Worm (Caenorhabditis elegans): ENCODE results near the gene srj-22.

Gene srj-22

DNA sequence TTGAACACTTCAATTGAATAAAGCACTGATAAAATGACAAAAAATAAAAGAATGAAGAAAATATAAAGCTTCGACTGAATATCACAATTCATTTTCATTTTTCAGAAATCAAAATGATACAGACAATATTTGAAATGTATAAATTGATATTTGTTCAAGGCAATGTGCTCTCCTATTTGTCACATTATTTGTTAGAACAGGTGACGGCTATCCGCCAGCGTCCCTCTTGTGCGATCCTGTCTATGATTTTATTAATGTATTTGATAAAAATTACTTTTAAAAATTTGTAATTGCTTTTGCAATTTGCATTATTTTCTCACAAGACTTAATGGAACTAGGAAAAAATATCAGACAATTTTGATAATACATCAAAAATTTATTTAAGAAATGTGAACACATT lies 10.5 kb upstream of the srj-22 start, which contains the start of gene F28H7.7:
Gene F28H7.7 (minus strand): TSS at position 101 of the 400 bp plus-strand sequence.
- TF ChIP-seq W03F9.2 (tag; optimal IDR thresholded peaks at IDR 0.05) (no peak), dao-5 (tag; optimal IDR thresholded peaks at IDR 0.05) (no peak), him-1 (tag; optimal IDR thresholded peaks at IDR 0.05) (no peak)

ce11 chrV:10750630-10751029 lies 7.1 kb upstream of the srj-22 start, which contains the start of gene F28H7.3:
Gene F28H7.3 (minus strand): TSS chrV:10750788.
- TF ChIP-seq him-1 (tag; optimal IDR thresholded peaks at IDR 0.05) (no peak), dao-5 (tag; optimal IDR thresholded peaks at IDR 0.05) (no peak), W03F9.2 (tag; optimal IDR thresholded peaks at IDR 0.05) (no peak)

- no peak for TF ChIP-seq W03F9.2 (tag; optimal IDR thresholded peaks at IDR 0.05)
- no peak for TF ChIP-seq dao-5 (tag; optimal IDR thresholded peaks at IDR 0.05)
- no peak for TF ChIP-seq him-1 (tag; optimal IDR thresholded peaks at IDR 0.05)
These were observed 3.9 kb upstream of the srj-22 start, which contains the start of the genes selt-1.2 and F28H7.2 for ce11 chrV:10747263-10747951. Gene selt-1.2 (minus strand): TSS chrV:10747363. Gene F28H7.2 (plus strand): TSS chrV:10747901.

ce11 chrV:10745034-10745433 lies 1.5 kb upstream of the srj-22 start, which contains the start of gene srj-21:
Gene srj-21 (plus strand): TSS chrV:10745334.
- TF ChIP-seq W03F9.2 (tag; optimal IDR thresholded peaks at IDR 0.05) (no peak), dao-5 (tag; optimal IDR thresholded peaks at IDR 0.05) (no peak)

- TF ChIP-seq dao-5 (tag; optimal IDR thresholded peaks at IDR 0.05) (no peak), him-1 (tag; optimal IDR thresholded peaks at IDR 0.05) (no peak), W03F9.2 (tag; optimal IDR thresholded peaks at IDR 0.05) (no peak)
These were observed 2.2 kb downstream of the srj-22 start, which contains the start of gene ZC302.3 for ce11 chrV:10741357-10741756. Gene ZC302.3 (minus strand): TSS chrV:10741457.

DNA sequence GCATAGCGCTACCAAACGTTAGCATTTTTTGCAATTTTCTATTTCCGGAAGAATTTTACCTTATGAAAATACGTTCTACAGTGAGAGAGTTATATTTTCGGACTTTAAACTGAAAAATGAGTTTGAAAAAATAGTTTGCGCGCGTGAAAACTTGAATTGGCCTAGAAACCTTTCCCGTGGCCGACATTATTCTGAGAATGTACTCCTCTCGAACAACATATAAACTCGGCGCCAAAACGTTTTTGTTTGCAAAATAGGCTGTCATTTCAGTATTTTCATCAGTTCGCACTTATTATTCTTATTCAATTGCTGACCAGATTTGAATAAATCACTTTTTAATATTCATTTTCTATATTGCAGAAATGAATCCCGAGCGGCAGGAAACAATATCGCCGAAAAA lies 6.8 kb downstream of the srj-22 start, which contains the start of the genes mre-11 and wdr-5.3:
Gene mre-11 (minus strand): TSS at position 113 of the 400 bp plus-strand sequence.
Gene wdr-5.3 (plus strand): TSS at position 361 of the 400 bp plus-strand sequence.
- TF ChIP-seq W03F9.2 (tag; optimal IDR thresholded peaks at IDR 0.05) (peak; percentile 86), him-1 (tag; optimal IDR thresholded peaks at IDR 0.05) (peak; percentile 22), dao-5 (tag; optimal IDR thresholded peaks at IDR 0.05) (no peak)

- TF ChIP-seq W03F9.2 (tag; optimal IDR thresholded peaks at IDR 0.05) = no peak
- no peak for TF ChIP-seq dao-5 (tag; optimal IDR thresholded peaks at IDR 0.05)
- no peak for TF ChIP-seq him-1 (tag; optimal IDR thresholded peaks at IDR 0.05)
These were observed 11.5 kb downstream of the srj-22 start, which contains the start of gene T28B11.1 for ce11 chrV:10731989-10732472. Gene T28B11.1 (minus strand): TSS chrV:10732422.

ce11 chrV:10730824-10731416 lies 12.6 kb downstream of the srj-22 start:
- TF ChIP-seq W03F9.2 (tag; optimal IDR thresholded peaks at IDR 0.05) (no peak), dao-5 (tag; optimal IDR thresholded peaks at IDR 0.05) (no peak), him-1 (tag; optimal IDR thresholded peaks at IDR 0.05) (no peak)

DNA sequence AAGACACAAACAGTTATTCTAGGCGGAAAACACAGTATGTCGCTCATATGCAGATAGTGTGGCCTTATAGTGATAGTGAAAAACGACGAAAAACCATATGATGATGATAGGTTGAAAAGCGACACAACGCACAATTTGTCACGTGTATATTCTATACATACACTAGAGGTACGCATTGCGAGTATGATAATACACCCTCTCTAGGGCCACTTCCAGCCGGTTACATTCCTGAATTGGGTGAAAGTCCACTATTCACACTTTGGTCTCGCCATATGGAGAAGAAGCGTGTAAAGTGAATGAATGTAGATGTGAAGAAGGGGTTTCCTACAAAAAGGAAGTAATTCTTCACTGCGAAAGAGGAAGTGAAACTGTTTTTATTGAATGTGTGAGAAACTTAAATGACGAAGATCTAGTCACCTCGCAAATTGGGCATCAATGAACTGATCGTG lies 14.1 kb downstream of the srj-22 start:
- TF ChIP-seq him-1 (tag; optimal IDR thresholded peaks at IDR 0.05) (no peak), W03F9.2 (tag; optimal IDR thresholded peaks at IDR 0.05) (no peak)

DNA sequence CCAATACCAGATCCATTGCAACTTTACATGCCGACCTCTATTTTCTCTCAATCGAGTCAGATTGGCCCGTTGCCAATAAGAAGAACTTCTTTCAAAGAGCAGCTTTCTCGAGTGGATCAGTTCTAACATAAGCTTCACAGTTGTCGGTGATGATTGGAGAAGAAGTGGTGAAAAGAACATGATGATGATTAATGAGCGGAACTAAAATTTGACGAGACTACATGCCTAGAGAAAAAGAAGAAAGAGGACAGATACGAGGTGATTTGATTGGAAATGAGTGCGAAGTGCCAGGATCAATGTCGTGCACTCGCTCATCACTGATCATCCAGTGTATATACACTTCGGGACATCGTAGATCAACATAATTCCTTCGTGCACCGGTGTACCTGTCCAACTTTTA lies 15.9 kb downstream of the srj-22 start:
- TF ChIP-seq dao-5 (tag; optimal IDR thresholded peaks at IDR 0.05) (no peak), W03F9.2 (tag; optimal IDR thresholded peaks at IDR 0.05) (no peak), him-1 (tag; optimal IDR thresholded peaks at IDR 0.05) (no peak)

DNA sequence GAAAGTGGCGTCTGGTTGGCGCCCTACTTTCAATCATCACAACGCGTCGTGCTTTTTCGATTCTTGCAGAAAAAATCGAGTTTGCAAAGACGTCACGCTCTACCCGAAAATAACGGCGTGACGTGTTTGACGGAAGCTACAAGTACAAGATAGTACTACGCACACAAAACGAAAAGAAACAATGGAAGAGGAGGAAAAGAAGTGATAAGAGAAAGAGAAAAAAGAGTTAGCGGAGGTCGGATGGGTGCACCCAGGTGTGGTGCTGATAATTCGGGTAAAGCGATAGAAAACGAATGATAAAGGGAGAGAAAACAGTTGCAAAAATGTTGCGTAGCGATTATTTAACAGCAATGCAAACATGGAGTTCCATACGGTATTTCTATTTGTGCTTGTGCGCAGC lies 16.9 kb downstream of the srj-22 start:
- TF ChIP-seq dao-5 (tag; optimal IDR thresholded peaks at IDR 0.05) (no peak), W03F9.2 (tag; optimal IDR thresholded peaks at IDR 0.05) (no peak), him-1 (tag; optimal IDR thresholded peaks at IDR 0.05) (no peak)

DNA sequence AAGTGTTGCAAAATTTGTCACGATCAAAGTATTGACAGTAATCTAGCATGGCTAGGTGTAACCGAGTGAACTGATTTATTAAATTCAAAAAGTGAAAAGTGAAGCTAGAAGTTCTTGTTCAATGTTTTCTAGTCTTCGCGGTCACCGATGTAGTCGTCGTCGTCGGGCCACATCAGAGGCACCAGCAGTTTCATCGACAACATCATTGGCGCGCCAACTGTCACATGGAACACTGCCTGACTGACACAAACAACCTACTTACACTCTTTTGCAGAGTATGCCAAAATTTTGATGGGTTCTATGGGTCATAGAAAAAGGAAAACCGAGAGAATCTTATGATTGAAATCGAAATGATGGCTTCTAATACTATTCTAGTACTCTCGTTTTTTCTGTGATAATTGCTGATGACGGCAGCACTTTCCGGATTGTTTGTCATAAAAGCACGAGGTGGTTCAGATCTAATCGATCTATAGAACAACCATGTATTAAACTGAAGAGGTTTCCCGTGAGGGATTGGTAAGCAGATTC lies 18.1 kb downstream of the srj-22 start:
- TF ChIP-seq W03F9.2 (tag; optimal IDR thresholded peaks at IDR 0.05) = no peak
- TF ChIP-seq him-1 (tag; optimal IDR thresholded peaks at IDR 0.05) = no peak
- no peak for TF ChIP-seq dao-5 (tag; optimal IDR thresholded peaks at IDR 0.05)

DNA sequence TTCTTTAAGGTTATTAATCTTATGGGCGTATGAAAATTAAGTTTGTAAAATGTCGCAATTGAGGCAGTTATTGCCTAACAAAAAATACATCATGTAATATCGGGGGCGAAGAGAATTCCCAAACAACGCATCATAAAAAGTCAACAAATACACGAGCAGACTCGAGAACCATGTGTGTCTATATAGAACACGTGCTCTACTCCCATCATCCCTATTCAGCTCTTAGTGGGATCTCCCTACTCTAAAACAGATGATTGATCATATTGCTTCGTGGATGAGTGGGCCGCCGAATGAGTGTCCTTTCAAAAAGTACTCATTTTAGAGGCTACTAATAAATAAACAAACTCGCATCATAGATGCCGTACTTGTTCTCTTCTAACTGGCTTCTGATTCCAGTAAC lies 19.1 kb downstream of the srj-22 start:
- TF ChIP-seq him-1 (tag; optimal IDR thresholded peaks at IDR 0.05) (no peak), W03F9.2 (tag; optimal IDR thresholded peaks at IDR 0.05) (no peak), dao-5 (tag; optimal IDR thresholded peaks at IDR 0.05) (no peak)

- TF ChIP-seq W03F9.2 (tag; optimal IDR thresholded peaks at IDR 0.05) = no peak
- no peak for TF ChIP-seq him-1 (tag; optimal IDR thresholded peaks at IDR 0.05)
- no peak for TF ChIP-seq dao-5 (tag; optimal IDR thresholded peaks at IDR 0.05)
These were observed 20.0 kb downstream of the srj-22 start for ce11 chrV:10723583-10723982.

Measured in whole organism, L4/young adult.